Worm (Caenorhabditis elegans): ENCODE results near the gene F42G4.7.
"Not testable (repeated sequence)": the region's sequence is repeated elsewhere in the genome, so short reads cannot be mapped to it uniquely, and the experiment has no call there.

F42G4.7 gene

DNA sequence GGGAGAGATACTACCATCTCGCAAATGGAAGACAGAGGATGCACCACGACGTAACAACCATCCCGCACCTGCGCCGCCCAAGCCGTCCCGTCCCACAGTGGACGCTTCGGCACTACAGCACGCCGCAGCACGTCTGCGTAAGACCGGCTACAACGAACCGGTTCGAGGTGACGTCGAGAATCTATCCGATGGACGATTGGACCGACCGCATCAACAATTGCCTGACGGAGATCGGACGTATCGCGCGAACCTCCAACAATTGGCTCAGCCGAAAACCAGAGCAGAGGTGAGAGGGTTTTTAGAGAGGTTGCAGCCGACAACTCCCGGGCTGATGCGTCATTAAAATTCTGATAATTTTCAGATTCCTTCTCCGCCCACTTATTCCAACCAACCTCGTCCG, 12.1 kb upstream of the F42G4.7 start:
- TF ChIP-seq dmd-6 (GFP tag; IDR thresholded peaks at IDR 0.05) (0 out of 2 replicates have a peak, but pooled peaks have one; percentile 8), ceh-20 (GFP tag; IDR thresholded peaks at IDR 0.05) (no peak), set-16 (GFP tag; IDR thresholded peaks at IDR 0.05) (peak; percentile 70)

DNA sequence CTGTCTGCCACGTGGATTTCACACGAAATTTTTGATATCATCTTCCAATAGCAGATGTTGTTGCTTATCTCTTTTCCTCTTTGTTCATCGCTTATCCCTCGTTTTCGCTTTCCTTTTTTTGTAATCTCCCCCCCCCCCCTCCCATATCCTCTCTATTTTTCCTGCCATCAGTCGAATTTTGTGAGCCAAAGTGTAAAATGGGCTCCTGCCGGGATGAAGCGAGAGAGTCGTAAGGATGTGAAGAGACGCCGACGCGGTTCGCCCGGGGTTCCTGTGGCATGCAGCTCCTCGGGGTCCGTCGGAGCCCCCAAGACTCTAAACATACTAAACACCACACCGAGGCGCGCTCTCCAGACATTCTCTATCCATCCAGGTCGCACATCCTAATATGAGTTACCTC, 9.5 kb upstream of the F42G4.7 start, which contains the start of gene zyx-1:
zyx-1 (plus strand) TSS at position 331 of the 400 bp plus-strand sequence.
- TF ChIP-seq nhr-11 (tag; optimal IDR thresholded peaks at IDR 0.05) (peak; percentile 19), set-16 (GFP tag; IDR thresholded peaks at IDR 0.05) (peak; percentile 70), ztf-7 (tag; optimal IDR thresholded peaks at IDR 0.05) (no peak), ceh-28 (tag; optimal IDR thresholded peaks at IDR 0.05) (no peak), hlh-11 (tag; optimal IDR thresholded peaks at IDR 0.05) (peak; percentile 39)

DNA sequence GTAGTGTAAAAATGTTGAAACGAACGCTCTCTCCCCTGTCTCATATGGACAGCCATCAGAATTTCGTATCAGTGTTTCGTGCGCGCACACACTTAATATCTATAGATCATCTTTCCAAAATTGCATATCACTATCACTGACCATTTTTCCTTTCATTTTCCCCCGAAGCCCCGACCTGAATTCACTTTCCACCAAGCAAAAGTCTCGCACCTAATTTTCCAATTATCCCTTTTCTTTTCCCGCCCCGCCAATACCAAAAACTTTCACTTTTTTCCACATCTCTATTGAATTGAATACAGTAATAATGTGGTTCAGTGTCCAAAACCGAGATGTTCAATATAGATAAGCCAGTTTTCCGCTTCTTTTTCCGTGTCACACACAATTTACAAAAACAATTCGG, 6.4 kb upstream of the F42G4.7 start:
- TF ChIP-seq fos-1 (tag; optimal IDR thresholded peaks at IDR 0.05) (no peak), lin-39 (tag; optimal IDR thresholded peaks at IDR 0.05) (no peak), duxl-1 (tag; optimal IDR thresholded peaks at IDR 0.05; ENCODE audit: poor library complexity) (no peak), rbr-2 (tag; optimal IDR thresholded peaks at IDR 0.05) (no peak), zfp-2 (tag; optimal IDR thresholded peaks at IDR 0.05) (no peak), F49E8.2 (tag; optimal IDR thresholded peaks at IDR 0.05; ENCODE audit: borderline replicate concordance) (no peak), hlh-11 (tag; optimal IDR thresholded peaks at IDR 0.05) (no peak), mdl-1 (tag; optimal IDR thresholded peaks at IDR 0.05) (no peak)

DNA sequence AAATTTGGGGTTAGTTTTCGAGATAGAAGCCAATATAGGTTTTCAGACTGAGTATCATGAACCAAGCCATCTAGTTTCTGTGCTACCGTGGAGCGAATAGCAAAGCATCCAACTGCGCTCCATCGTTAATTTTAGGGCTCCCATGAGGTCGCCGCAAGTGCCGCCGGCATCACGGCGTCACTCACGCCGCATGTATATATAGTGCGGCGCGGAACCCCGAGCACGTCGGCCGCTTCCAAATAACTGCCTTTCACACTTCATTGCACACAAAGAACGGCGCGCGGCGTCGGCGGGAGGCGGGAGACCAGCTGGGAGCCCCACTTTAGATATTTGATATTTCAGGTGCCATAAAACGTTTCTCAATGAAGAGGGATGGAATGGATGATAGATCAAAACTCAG, 3.0 kb upstream of the F42G4.7 start:
- TF ChIP-seq nhr-102 (tag; optimal IDR thresholded peaks at IDR 0.05), result no peak
- TF ChIP-seq F26F4.8 (GFP tag; conservative IDR thresholded peaks at IDR 0.05), result 0 out of 2 replicates have a peak, but pooled peaks have one; percentile 25
- TF ChIP-seq tag-97 (GFP tag; IDR thresholded peaks at IDR 0.05), result no peak
- 0 out of 2 replicates have a peak, but pooled peaks have one; percentile 12 for TF ChIP-seq Y75B8A.6 (GFP tag; IDR thresholded peaks at IDR 0.05)
- TF ChIP-seq set-16 (GFP tag; IDR thresholded peaks at IDR 0.05), result peak; percentile 71
- no peak for TF ChIP-seq mep-1 (tag; optimal IDR thresholded peaks at IDR 0.05)
- no peak for TF ChIP-seq lin-39 (tag; optimal IDR thresholded peaks at IDR 0.05)
- TF ChIP-seq daf-16 (GFP tag; optimal IDR thresholded peaks at IDR 0.05), result no peak
- TF ChIP-seq daf-16 (tag; optimal IDR thresholded peaks at IDR 0.05), result no peak
- TF ChIP-seq ces-1 (GFP tag; optimal IDR thresholded peaks at IDR 0.05), result no peak
- TF ChIP-seq snpc-1.2 (GFP tag; IDR thresholded peaks at IDR 0.05), result 0 out of 2 replicates have a peak, but pooled peaks have one; percentile 29
- TF ChIP-seq unc-62 (GFP tag; optimal IDR thresholded peaks at IDR 0.05 in 1 of 2), result no peak
- TF ChIP-seq unc-62 (tag; optimal IDR thresholded peaks at IDR 0.05), result no peak
- TF ChIP-seq nhr-237 (tag; optimal IDR thresholded peaks at IDR 0.05), result no peak
- TF ChIP-seq lin-13 (GFP tag; optimal IDR thresholded peaks at IDR 0.05), result no peak
- TF ChIP-seq nhr-76 (tag; optimal IDR thresholded peaks at IDR 0.05), result no peak
- 0 out of 2 replicates have a peak, but pooled peaks have one; percentile 7 for TF ChIP-seq egl-43 (GFP tag; IDR thresholded peaks at IDR 0.05)

DNA sequence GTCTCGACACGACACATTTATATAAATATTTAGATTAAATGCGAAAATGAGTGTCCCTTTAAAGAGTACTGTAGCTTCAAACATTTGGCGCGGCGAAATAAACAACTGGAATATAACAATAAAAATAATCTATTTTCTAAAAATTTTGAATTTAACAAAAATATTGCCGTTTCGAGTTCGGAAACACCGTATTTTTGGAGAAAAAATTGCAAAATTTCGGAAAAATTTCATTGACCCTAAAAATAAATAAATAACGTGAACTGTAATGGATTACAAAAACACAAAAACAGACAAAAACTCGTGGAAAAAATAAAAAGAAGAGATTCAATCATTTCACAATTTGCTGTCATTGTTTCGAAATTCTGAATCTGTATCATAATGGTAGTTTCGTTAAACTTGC, 519 bp upstream of the F42G4.7 start, which contains the start of gene F42G4.2:
F42G4.2 (plus strand) TSS at position 301 of the 400 bp plus-strand sequence.
- TF ChIP-seq F37D6.2 (tag; optimal IDR thresholded peaks at IDR 0.05); Y105C5A.15 (GFP tag; IDR thresholded peaks at IDR 0.05); fos-1 (tag; optimal IDR thresholded peaks at IDR 0.05): not testable (repeated sequence)

DNA sequence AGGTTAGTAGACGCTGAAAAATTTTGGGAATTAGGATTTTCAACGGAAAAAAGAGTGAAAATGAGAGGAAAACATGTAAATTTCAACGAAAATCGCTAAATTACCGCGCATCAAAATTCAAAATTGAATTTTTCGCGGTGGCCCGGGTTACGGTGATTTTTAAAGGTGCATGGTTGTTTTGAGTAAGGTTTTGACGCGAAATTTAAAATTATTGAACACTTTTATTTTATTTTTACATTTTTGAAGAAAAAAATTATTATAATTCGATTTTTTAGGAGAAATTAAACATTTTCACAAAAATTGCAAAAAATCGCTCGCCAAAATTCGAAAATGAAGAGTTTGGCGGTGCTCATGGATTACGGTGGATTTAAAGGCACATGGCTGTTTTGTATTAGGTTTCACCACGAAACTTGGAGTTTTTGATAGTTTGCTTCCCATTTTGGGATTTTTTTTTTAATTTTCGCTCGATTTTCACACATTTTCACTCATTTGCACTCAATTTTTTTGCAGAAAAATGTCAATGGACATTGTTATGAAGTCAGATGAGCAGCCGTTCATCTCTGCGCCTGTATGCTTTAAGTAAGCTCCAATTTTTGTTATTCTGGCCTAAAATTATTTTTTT, 3.5 kb downstream of the F42G4.7 start, which contains the start of gene puf-6:
puf-6 (minus strand) TSS at position 13 of the 622 bp plus-strand sequence.
- TF ChIP-seq lin-38 (GFP tag; IDR thresholded peaks at IDR 0.05), result peak; percentile 48
